Worm (Caenorhabditis elegans) whole organism, midembryonic: ENCODE results near the gene plp-1.

Experiments
- cog-1 ChIP-seq: sonication (generic microtip); optimal IDR thresholded peaks from 2 replicates; lab custom pipeline; 2016; ENCODE audit warnings: missing genetic modification characterization, missing compliant biosample characterization
- flt-1 ChIP-seq: fragments of 200-800 bp; sonication (Bioruptor generic); IDR thresholded peaks from 2 replicates; pipeline ENCODE4 v1.3.6; 2022; ENCODE audit warnings: missing genetic modification characterization, missing compliant biosample characterization
- med-1 ChIP-seq: sonication (generic microtip); optimal IDR thresholded peaks from 2 replicates; lab custom pipeline; 2017; ENCODE audit warnings: missing genetic modification characterization, mild to moderate bottlenecking, missing compliant biosample characterization, antibody characterized with exemption, missing genetic modification reagents; ENCODE audit not compliant: insufficient read depth
- ref-1 ChIP-seq: fragments of 200-800 bp; sonication (Bioruptor generic); conservative IDR thresholded peaks from 2 replicates; pipeline ENCODE4 v1.3.6; 2022; ENCODE audit warnings: missing genetic modification reagents, missing genetic modification characterization, missing compliant biosample characterization
- tab-1 ChIP-seq: fragments of 200-800 bp; sonication (Bioruptor generic); IDR thresholded peaks from 2 replicates; pipeline ENCODE4 v1.3.6; 2022; ENCODE audit warnings: missing genetic modification characterization, missing compliant biosample characterization

ce11 chrIV:7623078-7623477, 10.1 kb upstream of the plp-1 start:
- no peak for TF ChIP-seq flt-1
- no peak for TF ChIP-seq med-1 (GFP tag; lab: Kevin White, UChicago)
- TF ChIP-seq cog-1 (tag; lab: Kevin White, UChicago) = no peak
- TF ChIP-seq ref-1 = no peak
- no peak for TF ChIP-seq tab-1 (GFP tag; lab: Robert Waterston, UW)
